Worm (Caenorhabditis elegans) whole organism, L4 larva: ENCODE results near the gene Y44A6D.7.
A peak's percentile ranks its signal among the peaks of the same experiment; 100 is the strongest.

Experiments
- F49E8.2 ChIP-seq: sonication (generic microtip); optimal IDR thresholded peaks from 2 replicates; lab custom pipeline; 2016; ENCODE audit warnings: missing compliant biosample characterization, mild to moderate bottlenecking, missing genetic modification characterization, borderline replicate concordance
- Y105C5A.15 ChIP-seq: fragments of 200-800 bp; sonication (Bioruptor generic); IDR thresholded peaks from 2 replicates; pipeline ENCODE4 v1.3.6; 2022; ENCODE audit warnings: missing genetic modification characterization, missing compliant biosample characterization
- Y5F2A.4 ChIP-seq: fragments of 200-800 bp; sonication (Bioruptor generic); optimal IDR thresholded peaks from 2 replicates; lab custom pipeline; 2018; ENCODE audit warnings: mild to moderate bottlenecking, missing genetic modification characterization, missing compliant biosample characterization
- Y75B8A.6 ChIP-seq: fragments of 200-800 bp; sonication (Bioruptor generic); IDR thresholded peaks from 2 replicates; pipeline ENCODE4 v1.3.6; 2022; ENCODE audit warnings: missing genetic modification reagents, missing genetic modification characterization, missing compliant biosample characterization
- ama-1 ChIP-seq: fragments of 150-350 bp; optimal IDR thresholded peaks from 2 replicates; lab custom pipeline; 2014; ENCODE audit warnings: inconsistent platforms, mixed read lengths
- attf-4 ChIP-seq: sonication (generic microtip); optimal IDR thresholded peaks from 3 replicates; lab custom pipeline; 2017; ENCODE audit warnings: missing biosample characterization, missing genetic modification characterization
- ceh-20 ChIP-seq: fragments of 200-800 bp; sonication (Bioruptor generic); IDR thresholded peaks from 2 replicates; pipeline ENCODE4 v1.3.6; 2022; ENCODE audit warnings: missing genetic modification reagents, missing genetic modification characterization, missing compliant biosample characterization
- ceh-28 ChIP-seq: fragments of 150-350 bp; optimal IDR thresholded peaks from 2 replicates; lab custom pipeline; 2014; ENCODE audit warnings: missing biosample characterization, missing genetic modification reagents, missing genetic modification characterization
- ceh-44 ChIP-seq: fragments of 200-800 bp; sonication (Bioruptor generic); IDR thresholded peaks from 2 replicates; pipeline ENCODE4 v1.3.6; 2022; ENCODE audit warnings: missing genetic modification reagents, missing genetic modification characterization, missing compliant biosample characterization
- ces-1 ChIP-seq: fragments of 150-350 bp; sonication (generic microtip); optimal IDR thresholded peaks from 4 replicates; lab custom pipeline; 2014; ENCODE audit warnings: missing biosample characterization, missing genetic modification reagents, missing genetic modification characterization
- daf-12 ChIP-seq: fragments of 150-350 bp; optimal IDR thresholded peaks from 2 replicates; lab custom pipeline; 2014; ENCODE audit warnings: missing biosample characterization, missing genetic modification reagents, missing genetic modification characterization
- dmd-9 ChIP-seq: fragments of 200-800 bp; sonication (Bioruptor generic); IDR thresholded peaks from 2 replicates; pipeline ENCODE4 v1.3.6; 2022; ENCODE audit warnings: missing genetic modification reagents, missing genetic modification characterization, missing compliant biosample characterization
- egl-43 ChIP-seq: fragments of 200-800 bp; sonication (Bioruptor generic); IDR thresholded peaks from 2 replicates; pipeline ENCODE4 v1.3.6; 2022; ENCODE audit warnings: missing genetic modification reagents, missing genetic modification characterization, missing compliant biosample characterization
- fkh-10 ChIP-seq: fragments of 150-350 bp; optimal IDR thresholded peaks from 2 replicates; lab custom pipeline; 2014; ENCODE audit warnings: missing biosample characterization, missing genetic modification reagents, missing genetic modification characterization
- hif-1 ChIP-seq, 2 experiments: sonication (generic microtip); optimal IDR thresholded peaks; 2 replicates each; lab custom pipeline; 2016 to 2017; ENCODE audit warnings: missing compliant biosample characterization in 2 of 2, missing genetic modification characterization in 2 of 2, missing genetic modification reagents in 2 of 2, missing genotype in 2 of 2, mild to moderate bottlenecking in 1 of 2
- hmg-1.1 ChIP-seq: fragments of 200-800 bp; sonication (Bioruptor generic); IDR thresholded peaks from 2 replicates; pipeline ENCODE4 v1.3.6; 2022; ENCODE audit warnings: missing genetic modification reagents, missing genetic modification characterization, missing compliant biosample characterization
- jun-1 ChIP-seq: fragments of 150-350 bp; optimal IDR thresholded peaks from 2 replicates; lab custom pipeline; 2014; ENCODE audit warnings: missing biosample characterization, missing genetic modification reagents, missing genetic modification characterization
- lin-39 ChIP-seq: fragments of 150-350 bp; optimal IDR thresholded peaks from 2 replicates; lab custom pipeline; 2014; ENCODE audit warnings: missing biosample characterization, missing genetic modification reagents, missing genetic modification characterization
- lsy-2 ChIP-seq, 2 experiments: fragments of 150-350 bp in 1 of 2; sonication (generic microtip) in 1 of 2; optimal IDR thresholded peaks; 2 replicates each; lab custom pipeline; 2014 to 2017; ENCODE audit warnings: missing biosample characterization in 2 of 2, missing genetic modification characterization in 2 of 2
- madf-5 ChIP-seq, 2 experiments: fragments of 200-800 bp; sonication (Bioruptor generic); IDR thresholded peaks; 2 replicates each; pipeline ENCODE4 v1.3.6; 2022; ENCODE audit warnings: missing compliant biosample characterization in 2 of 2, missing genetic modification characterization in 2 of 2
- mdl-1 ChIP-seq, 2 experiments: fragments of 150-350 bp in 1 of 2; sonication (generic microtip) in 1 of 2; optimal IDR thresholded peaks; 2 replicates each; lab custom pipeline; 2014 to 2017; ENCODE audit warnings: missing biosample characterization in 2 of 2, missing genetic modification characterization in 2 of 2
- mep-1 ChIP-seq: fragments of 150-350 bp; sonication (generic microtip); optimal IDR thresholded peaks from 3 replicates; lab custom pipeline; 2014; ENCODE audit warnings: missing biosample characterization, missing genetic modification characterization
- nhr-102 ChIP-seq: sonication (generic microtip); optimal IDR thresholded peaks from 2 replicates; lab custom pipeline; 2016; ENCODE audit warnings: mild to moderate bottlenecking, missing genetic modification characterization, moderate library complexity, missing compliant biosample characterization
- nhr-237 ChIP-seq: sonication (generic microtip); optimal IDR thresholded peaks from 2 replicates; lab custom pipeline; 2017; ENCODE audit warnings: missing biosample characterization, missing genetic modification characterization
- nhr-48 ChIP-seq: sonication (generic microtip); optimal IDR thresholded peaks from 2 replicates; lab custom pipeline; 2016; ENCODE audit warnings: mild to moderate bottlenecking, missing genetic modification characterization, missing compliant biosample characterization
- pha-4 ChIP-seq, 2 experiments: fragments of 150-350 bp in 1 of 2; fragments of 200-800 bp in 1 of 2; sonication (Bioruptor generic) in 1 of 2; IDR thresholded peaks in 1 of 2; optimal IDR thresholded peaks in 1 of 2; 2 replicates each; pipeline versions ENCODE4 v1.3.6 to Lab custom; 2014 to 2022; ENCODE audit warnings: missing genetic modification characterization in 2 of 2, missing genetic modification reagents in 2 of 2, missing biosample characterization in 1 of 2, missing compliant biosample characterization in 1 of 2
- pqm-1 ChIP-seq: sonication (generic microtip); optimal IDR thresholded peaks from 2 replicates; lab custom pipeline; 2017; ENCODE audit warnings: missing biosample characterization, missing genetic modification characterization
- sdz-12 ChIP-seq: fragments of 200-800 bp; sonication (Bioruptor generic); optimal IDR thresholded peaks from 2 replicates; lab custom pipeline; 2018; ENCODE audit warnings: mild to moderate bottlenecking, missing genetic modification characterization, missing compliant biosample characterization
- set-16 ChIP-seq: fragments of 200-800 bp; sonication (Bioruptor generic); IDR thresholded peaks from 2 replicates; pipeline ENCODE4 v1.3.6; 2022; ENCODE audit warnings: missing genetic modification reagents, missing genetic modification characterization, missing compliant biosample characterization
- skn-1 ChIP-seq: fragments of 150-350 bp; optimal IDR thresholded peaks from 2 replicates; lab custom pipeline; 2014; ENCODE audit warnings: missing biosample characterization, missing genetic modification characterization
- spr-1 ChIP-seq: sonication (generic microtip); optimal IDR thresholded peaks from 2 replicates; lab custom pipeline; 2016; ENCODE audit warnings: mild to moderate bottlenecking, missing genetic modification characterization, missing compliant biosample characterization
- spr-3 ChIP-seq: fragments of 200-800 bp; sonication (Bioruptor generic); optimal IDR thresholded peaks from 2 replicates; lab custom pipeline; 2018; ENCODE audit warnings: mild to moderate bottlenecking, missing genetic modification characterization, missing compliant biosample characterization
- unc-130 ChIP-seq: sonication (generic microtip); optimal IDR thresholded peaks from 2 replicates; lab custom pipeline; 2016; ENCODE audit warnings: missing genetic modification reagents, missing genetic modification characterization, missing compliant biosample characterization
- unc-62 ChIP-seq, 3 experiments: fragments of 150-350 bp in 1 of 3; sonication (generic microtip); optimal IDR thresholded peaks in 2 of 3; peaks in 1 of 3; 1 replicate in 1 of 3; 2 replicates in 2 of 3; lab custom pipeline; 2014 to 2017; ENCODE audit warnings: missing biosample characterization in 3 of 3, missing genetic modification characterization in 3 of 3, missing genetic modification reagents in 3 of 3, missing genotype in 1 of 3
- vab-7 ChIP-seq: fragments of 200-800 bp; sonication (Bioruptor generic); IDR thresholded peaks from 2 replicates; pipeline ENCODE4 v1.3.6; 2022; ENCODE audit warnings: missing genetic modification reagents, missing genetic modification characterization, missing compliant biosample characterization
- zag-1 ChIP-seq: fragments of 150-350 bp; optimal IDR thresholded peaks from 2 replicates; lab custom pipeline; 2014; ENCODE audit warnings: missing biosample characterization, missing genetic modification characterization
- zip-2 ChIP-seq: fragments of 150-350 bp; optimal IDR thresholded peaks from 2 replicates; lab custom pipeline; 2014; ENCODE audit warnings: missing biosample characterization, missing genetic modification characterization
- ztf-11 ChIP-seq: fragments of 150-350 bp; optimal IDR thresholded peaks from 2 replicates; lab custom pipeline; 2014; ENCODE audit warnings: missing biosample characterization, missing genetic modification characterization

The Y44A6D.7 gene

DNA sequence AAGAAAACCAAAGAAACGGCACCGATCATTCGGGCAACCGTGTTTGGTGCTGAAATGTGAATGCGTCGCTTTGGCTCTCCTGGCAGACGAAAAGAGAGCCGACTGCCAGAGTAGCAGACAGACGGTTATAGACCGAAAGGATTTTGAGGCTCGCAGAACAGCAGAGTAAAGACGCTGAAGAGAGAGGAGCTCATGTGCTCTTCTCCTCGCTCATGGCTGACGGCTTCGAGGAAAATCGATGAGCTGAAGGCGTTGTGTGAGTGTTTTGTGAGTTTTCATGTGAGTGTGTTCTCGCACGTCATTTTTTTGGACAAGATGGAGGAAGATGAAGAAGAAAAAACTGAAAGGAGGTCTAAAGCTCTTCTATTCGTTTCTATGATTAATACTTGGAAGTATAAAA lies 14.3 kb downstream of the Y44A6D.7 start, which contains the start of gene sbt-1 (continued):
- TF ChIP-seq lin-39 (no peak), spr-1 (tag; lab: Kevin White, UChicago) (no peak), Y75B8A.6 (GFP tag; lab: Robert Waterston, UW) (no peak), pqm-1 (tag; lab: Kevin White, UChicago) (no peak), skn-1 (tag; lab: Kevin White, UChicago) (no peak), zip-2 (no peak), pha-4 (GFP tag; IDR thresholded peaks at IDR 0.05; lab: Robert Waterston, UW) (no peak), pha-4 (tag; optimal IDR thresholded peaks at IDR 0.05; lab: Kevin White, UChicago) (no peak), set-16 (peak; percentile 55), Y5F2A.4 (no peak), hmg-1.1 (GFP tag; lab: Robert Waterston, UW) (peak; percentile 75), ztf-11 (tag; lab: Kevin White, UChicago) (no peak), mdl-1 (tag; optimal IDR thresholded peaks at IDR 0.05; lab: Kevin White, UChicago) (peak in 1 of 2 experiments; percentile 69), hif-1 (tag; optimal IDR thresholded peaks at IDR 0.05; lab: Kevin White, UChicago) (peak in 1 of 2 experiments; percentile 56), nhr-237 (tag; lab: Kevin White, UChicago) (no peak), lsy-2 (tag; optimal IDR thresholded peaks at IDR 0.05; lab: Kevin White, UChicago) (peak; percentile 45 to 74), sdz-12 (GFP tag; lab: Kevin White, UChicago) (no peak), mep-1 (no peak), nhr-48 (no peak), unc-130 (GFP tag; lab: Kevin White, UChicago) (no peak), ceh-44 (GFP tag; lab: Robert Waterston, UW) (no peak), madf-5 (GFP tag; IDR thresholded peaks at IDR 0.05; lab: Robert Waterston, UW) (no peak), zag-1 (no peak), vab-7 (GFP tag; lab: Robert Waterston, UW) (peak; percentile 29; the same call in 1 of the 2 replicates), unc-62 (GFP tag; optimal IDR thresholded peaks at IDR 0.05 in 1 of 2; lab: Kevin White, UChicago) (peak in 1 of 2 experiments; percentile 81), unc-62 (tag; optimal IDR thresholded peaks at IDR 0.05; lab: Kevin White, UChicago) (no peak), nhr-102 (tag; lab: Kevin White, UChicago) (no peak), ces-1 (GFP tag; lab: Kevin White, UChicago) (no peak), fkh-10 (peak; percentile 94), ceh-28 (tag; lab: Kevin White, UChicago) (peak; percentile 30), ceh-20 (GFP tag; lab: Robert Waterston, UW) (no peak), egl-43 (GFP tag; lab: Robert Waterston, UW) (0 out of 2 replicates have a peak, but pooled peaks have one; percentile 42), daf-12 (no peak), dmd-9 (GFP tag; lab: Robert Waterston, UW) (no peak), jun-1 (no peak)

DNA sequence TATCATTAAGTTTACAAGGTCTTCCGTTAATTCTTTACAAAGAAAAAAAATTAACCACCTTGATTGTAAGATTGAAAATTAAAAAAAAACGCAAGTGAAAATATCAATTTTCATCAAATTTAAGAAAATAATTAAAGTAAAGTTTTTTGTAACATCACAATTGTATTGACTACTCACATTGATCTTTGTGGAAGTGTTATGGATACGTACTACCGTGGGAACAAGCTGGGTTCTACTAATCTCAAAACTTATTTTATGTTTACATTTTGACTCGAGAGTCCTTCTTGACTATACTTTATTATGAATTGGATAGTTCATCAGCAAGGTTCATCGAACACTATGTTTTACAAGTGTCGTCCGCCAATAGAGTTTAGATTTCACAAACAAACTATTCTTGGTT lies 15.0 kb downstream of the Y44A6D.7 start, which contains the start of gene num-1:
Gene num-1, plus strand, starts transcription at position 301 of the 400 bp plus-strand sequence.
- no peak for TF ChIP-seq set-16
- TF ChIP-seq ama-1 (lab: Kevin White, UChicago): no peak
- no peak for TF ChIP-seq spr-3 (GFP tag; lab: Kevin White, UChicago)
- no peak for TF ChIP-seq pha-4 (GFP tag; IDR thresholded peaks at IDR 0.05; lab: Robert Waterston, UW)
- TF ChIP-seq pha-4 (tag; optimal IDR thresholded peaks at IDR 0.05; lab: Kevin White, UChicago): no peak
- no peak for TF ChIP-seq hmg-1.1 (GFP tag; lab: Robert Waterston, UW)
- TF ChIP-seq F49E8.2 (tag; lab: Kevin White, UChicago): no peak
- TF ChIP-seq jun-1: no peak
- no peak for TF ChIP-seq Y105C5A.15 (GFP tag; lab: Robert Waterston, UW)
- TF ChIP-seq attf-4 (tag; lab: Kevin White, UChicago): no peak
- TF ChIP-seq, all 104 proteins: peak for 0
